Fruit fly (Drosophila melanogaster) S2 (cell line): ENCODE measurements around the gene CG32225.

Source experiments
- CG8478 ChIP-seq: fragments of >200 bp; optimal IDR thresholded peaks from 2 replicates; lab custom pipeline; 2018
- CTCF ChIP-seq, 2 experiments: fragments of >200 bp; optimal IDR thresholded peaks; 2 replicates each; lab custom pipeline; 2018

DNA sequence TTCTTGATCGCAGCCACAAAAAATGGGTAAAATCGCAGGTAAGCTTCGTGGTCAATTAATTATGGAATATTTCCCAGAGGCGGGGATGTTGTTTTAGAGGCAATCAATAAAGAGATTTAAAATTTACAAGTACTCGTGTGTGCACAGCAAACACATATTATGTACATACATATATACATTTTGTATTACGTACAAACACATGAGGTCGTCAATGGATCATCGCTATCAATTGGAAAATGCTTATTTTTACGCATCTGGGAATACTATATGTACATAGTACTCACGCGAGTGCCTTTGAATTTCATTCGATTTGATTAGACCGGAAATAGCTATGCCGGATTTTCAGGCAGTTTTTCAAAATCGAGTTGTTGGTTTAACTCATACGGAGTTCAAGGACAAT lies 11.7 kb upstream of the CG32225 start:
- TF ChIP-seq CTCF (optimal IDR thresholded peaks at IDR 0.05; lab: Kevin White, UChicago) (no peak), CG8478 (lab: Kevin White, UChicago) (no peak)
